Fruit fly (Drosophila melanogaster) Kc167 (cell line): ENCODE results near the gene CG6418.

Experiments used
- Myc ChIP-seq: fragments of >200 bp; optimal IDR thresholded peaks from 2 replicates; lab custom pipeline; 2017; ENCODE audit warnings: missing external identifiers
- Sin3A ChIP-seq: fragments of >200 bp; optimal IDR thresholded peaks from 2 replicates; lab custom pipeline; 2018; ENCODE audit warnings: missing external identifiers
- psq ChIP-seq: fragments of >200 bp; optimal IDR thresholded peaks from 2 replicates; lab custom pipeline; 2017; ENCODE audit warnings: missing external identifiers
- ttk ChIP-seq: sonication (Bioruptor generic); optimal IDR thresholded peaks from 2 replicates; lab custom pipeline; 2017; ENCODE audit warnings: missing external identifiers

dm6 chr3L:10853618-10854017 lies 25.2 kb downstream of the CG6418 start:
- TF ChIP-seq Sin3A (lab: Kevin White, UChicago) (no peak), Myc (lab: Kevin White, UChicago) (no peak), ttk (no peak), psq (lab: Kevin White, UChicago) (no peak)
